Worm (Caenorhabditis elegans): ENCODE data around the gene pmp-1.

ce11 chrII:6919363-6919851 is 35.9 kb upstream of the pmp-1 start, which contains the start of gene B0252.1:
- no peak for TF ChIP-seq fkh-10 (GFP tag; optimal IDR thresholded peaks at IDR 0.05)
- TF ChIP-seq pha-4 (tag; optimal IDR thresholded peaks at IDR 0.05) = no peak
- TF ChIP-seq tbx-7 (tag; optimal IDR thresholded peaks at IDR 0.05) = no peak
- TF ChIP-seq zip-5 (tag; optimal IDR thresholded peaks at IDR 0.05) = no peak
- no peak for TF ChIP-seq gmeb-2 (tag; optimal IDR thresholded peaks at IDR 0.05)
- no peak for TF ChIP-seq ttx-3 (tag; optimal IDR thresholded peaks at IDR 0.05)
- no peak for TF ChIP-seq K09A11.1 (tag; optimal IDR thresholded peaks at IDR 0.05; ENCODE audit: insufficient read depth)
